Fruit fly (Drosophila melanogaster) S2 (cell line): ENCODE results near the gene Muc4B.

Source experiments
- CG8478 ChIP-seq: fragments of >200 bp; optimal IDR thresholded peaks from 2 replicates; lab custom pipeline; 2018
- CTCF ChIP-seq, 2 experiments: fragments of >200 bp; optimal IDR thresholded peaks; 2 replicates each; lab custom pipeline; 2018

DNA sequence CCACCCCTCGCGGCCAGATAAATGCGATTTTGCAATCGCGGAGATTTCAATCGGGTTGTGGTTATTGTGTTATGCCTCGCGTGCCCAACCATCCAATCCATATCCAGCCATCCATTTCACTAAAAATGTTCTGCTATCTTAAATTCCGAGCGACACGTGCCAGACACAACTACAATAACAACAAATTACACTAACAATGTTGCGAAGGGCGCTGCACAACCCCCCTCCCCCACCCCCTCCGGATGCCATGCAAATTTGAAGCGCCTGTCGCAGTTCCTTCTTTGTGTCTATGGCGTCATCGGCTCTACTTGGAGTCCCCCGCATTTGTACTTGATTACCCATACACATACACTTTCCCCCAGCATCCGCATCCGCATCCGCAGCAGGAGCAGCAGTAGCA is 19.4 kb upstream of the Muc4B start:
- TF ChIP-seq CG8478 (no peak), CTCF (optimal IDR thresholded peaks at IDR 0.05; lab: Kevin White, UChicago) (no peak)
